Worm (Caenorhabditis elegans) whole organism, L4 larva: ENCODE results near the gene cest-6.

Experiments
- daf-12 ChIP-seq: fragments of 150-350 bp; optimal IDR thresholded peaks from 2 replicates; lab custom pipeline; 2014; ENCODE audit warnings: missing biosample characterization, missing genetic modification reagents, missing genetic modification characterization
- nhr-77 ChIP-seq: fragments of 150-350 bp; optimal IDR thresholded peaks from 2 replicates; lab custom pipeline; 2014; ENCODE audit warnings: missing biosample characterization, missing genetic modification characterization
- ztf-11 ChIP-seq: fragments of 150-350 bp; optimal IDR thresholded peaks from 2 replicates; lab custom pipeline; 2014; ENCODE audit warnings: missing biosample characterization, missing genetic modification characterization

DNA sequence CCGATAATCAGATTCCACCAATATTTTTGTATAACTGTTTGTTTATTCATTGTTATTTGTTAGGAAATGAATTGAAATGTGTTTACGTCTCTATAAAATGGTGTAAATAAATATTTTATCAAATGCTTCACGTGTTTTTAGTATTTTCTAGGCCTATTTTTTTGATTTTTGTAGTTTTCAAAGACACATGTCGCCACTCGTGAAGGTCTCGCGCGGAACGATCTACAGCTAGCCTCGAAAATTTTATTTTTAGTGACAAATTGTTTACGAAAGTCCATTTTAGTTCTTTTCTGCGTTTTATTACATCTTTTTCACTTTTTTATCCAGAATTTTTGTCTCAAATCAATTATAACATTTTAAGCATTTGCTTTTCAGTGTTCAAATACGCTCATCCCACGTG lies 24.7 kb downstream of the cest-6 start, which contains the start of gene T22D1.5:
- TF ChIP-seq daf-12 (tag; lab: Kevin White, UChicago) = no peak
- no peak for TF ChIP-seq ztf-11 (tag; lab: Kevin White, UChicago)
- no peak for TF ChIP-seq nhr-77 (tag; lab: Kevin White, UChicago)
